Worm (Caenorhabditis elegans) whole organism, L4 larva: ENCODE results near the gene imb-2.

Source experiments
- D1046.2 ChIP-seq: fragments of 200-800 bp; sonication (Bioruptor generic); IDR thresholded peaks from 2 replicates; pipeline ENCODE4 v1.3.6; 2022; ENCODE audit warnings: missing genetic modification characterization, missing compliant biosample characterization
- F37D6.2 ChIP-seq: sonication (generic microtip); optimal IDR thresholded peaks from 2 replicates; lab custom pipeline; 2016; ENCODE audit warnings: mild to moderate bottlenecking, missing genetic modification characterization, missing compliant biosample characterization
- R02D3.7 ChIP-seq: fragments of 150-350 bp; sonication (generic microtip); optimal IDR thresholded peaks from 3 replicates; lab custom pipeline; 2014; ENCODE audit warnings: missing biosample characterization, missing genetic modification characterization
- T26A8.4 ChIP-seq: fragments of 200-800 bp; sonication (Bioruptor generic); IDR thresholded peaks from 2 replicates; pipeline ENCODE4 v1.3.6; 2022; ENCODE audit warnings: missing genetic modification characterization, missing compliant biosample characterization
- Y5F2A.4 ChIP-seq: fragments of 200-800 bp; sonication (Bioruptor generic); optimal IDR thresholded peaks from 2 replicates; lab custom pipeline; 2018; ENCODE audit warnings: mild to moderate bottlenecking, missing genetic modification characterization, missing compliant biosample characterization
- ama-1 ChIP-seq: fragments of 150-350 bp; optimal IDR thresholded peaks from 2 replicates; lab custom pipeline; 2014; ENCODE audit warnings: inconsistent platforms, mixed read lengths
- ceh-20 ChIP-seq: fragments of 200-800 bp; sonication (Bioruptor generic); IDR thresholded peaks from 2 replicates; pipeline ENCODE4 v1.3.6; 2022; ENCODE audit warnings: missing genetic modification reagents, missing genetic modification characterization, missing compliant biosample characterization
- ceh-44 ChIP-seq: fragments of 200-800 bp; sonication (Bioruptor generic); IDR thresholded peaks from 2 replicates; pipeline ENCODE4 v1.3.6; 2022; ENCODE audit warnings: missing genetic modification reagents, missing genetic modification characterization, missing compliant biosample characterization
- ceh-82 ChIP-seq: sonication (generic microtip); optimal IDR thresholded peaks from 2 replicates; lab custom pipeline; 2017; ENCODE audit warnings: missing biosample characterization, missing genetic modification characterization
- ces-1 ChIP-seq: fragments of 150-350 bp; sonication (generic microtip); optimal IDR thresholded peaks from 4 replicates; lab custom pipeline; 2014; ENCODE audit warnings: missing biosample characterization, missing genetic modification reagents, missing genetic modification characterization
- cey-2 ChIP-seq: sonication (generic microtip); optimal IDR thresholded peaks from 3 replicates; lab custom pipeline; 2017; ENCODE audit warnings: missing genetic modification characterization, mild to moderate bottlenecking, missing compliant biosample characterization, antibody characterized with exemption, borderline replicate concordance; ENCODE audit not compliant: insufficient read depth
- daf-16 ChIP-seq, 3 experiments: sonication (generic microtip); optimal IDR thresholded peaks; 2 replicates each; lab custom pipeline; 2016 to 2017; ENCODE audit warnings: missing genetic modification characterization in 3 of 3, missing genetic modification reagents in 3 of 3, mild to moderate bottlenecking in 2 of 3, missing compliant biosample characterization in 2 of 3, missing biosample characterization in 1 of 3, moderate library complexity in 1 of 3
- daf-19 ChIP-seq: fragments of 200-800 bp; sonication (Bioruptor generic); conservative IDR thresholded peaks from 2 replicates; pipeline ENCODE4 v1.3.6; 2022; ENCODE audit warnings: missing genetic modification characterization, missing compliant biosample characterization
- daf-8 ChIP-seq: fragments of 200-800 bp; sonication (Bioruptor generic); IDR thresholded peaks from 2 replicates; pipeline ENCODE4 v1.3.6; 2022; ENCODE audit warnings: missing genetic modification characterization, missing compliant biosample characterization
- dmd-6 ChIP-seq: fragments of 200-800 bp; sonication (Bioruptor generic); IDR thresholded peaks from 2 replicates; pipeline ENCODE4 v1.3.6; 2022; ENCODE audit warnings: missing genetic modification reagents, missing genetic modification characterization, missing compliant biosample characterization
- egl-43 ChIP-seq: fragments of 200-800 bp; sonication (Bioruptor generic); IDR thresholded peaks from 2 replicates; pipeline ENCODE4 v1.3.6; 2022; ENCODE audit warnings: missing genetic modification reagents, missing genetic modification characterization, missing compliant biosample characterization
- fkh-10 ChIP-seq: fragments of 150-350 bp; optimal IDR thresholded peaks from 2 replicates; lab custom pipeline; 2014; ENCODE audit warnings: missing biosample characterization, missing genetic modification reagents, missing genetic modification characterization
- fos-1 ChIP-seq: fragments of 150-350 bp; optimal IDR thresholded peaks from 2 replicates; lab custom pipeline; 2014; ENCODE audit warnings: missing biosample characterization, missing genetic modification characterization
- hif-1 ChIP-seq, 2 experiments: sonication (generic microtip); optimal IDR thresholded peaks; 2 replicates each; lab custom pipeline; 2016 to 2017; ENCODE audit warnings: missing compliant biosample characterization in 2 of 2, missing genetic modification characterization in 2 of 2, missing genetic modification reagents in 2 of 2, missing genotype in 2 of 2, mild to moderate bottlenecking in 1 of 2
- jun-1 ChIP-seq: fragments of 150-350 bp; optimal IDR thresholded peaks from 2 replicates; lab custom pipeline; 2014; ENCODE audit warnings: missing biosample characterization, missing genetic modification reagents, missing genetic modification characterization
- lim-7 ChIP-seq: fragments of 200-800 bp; sonication (Bioruptor generic); IDR thresholded peaks from 2 replicates; pipeline ENCODE4 v1.3.6; 2022; ENCODE audit warnings: missing genetic modification characterization, missing compliant biosample characterization
- lin-1 ChIP-seq: fragments of 200-800 bp; sonication (Bioruptor generic); IDR thresholded peaks from 2 replicates; pipeline ENCODE4 v1.3.6; 2022; ENCODE audit warnings: missing genetic modification reagents, missing genetic modification characterization, missing compliant biosample characterization
- lin-13 ChIP-seq: fragments of 150-350 bp; optimal IDR thresholded peaks from 2 replicates; lab custom pipeline; 2014; ENCODE audit warnings: missing biosample characterization, missing genetic modification reagents, missing genetic modification characterization
- lin-29 ChIP-seq: fragments of 200-800 bp; sonication (Bioruptor generic); IDR thresholded peaks from 2 replicates; pipeline ENCODE4 v1.3.6; 2022; ENCODE audit warnings: missing genetic modification reagents, missing genetic modification characterization, missing compliant biosample characterization
- lin-38 ChIP-seq: fragments of 200-800 bp; sonication (Bioruptor generic); IDR thresholded peaks from 2 replicates; pipeline ENCODE4 v1.3.6; 2022; ENCODE audit warnings: missing genetic modification reagents, missing genetic modification characterization, missing compliant biosample characterization
- lin-39 ChIP-seq: fragments of 150-350 bp; optimal IDR thresholded peaks from 2 replicates; lab custom pipeline; 2014; ENCODE audit warnings: missing biosample characterization, missing genetic modification reagents, missing genetic modification characterization
- lsy-2 ChIP-seq, 2 experiments: fragments of 150-350 bp in 1 of 2; sonication (generic microtip) in 1 of 2; optimal IDR thresholded peaks; 2 replicates each; lab custom pipeline; 2014 to 2017; ENCODE audit warnings: missing biosample characterization in 2 of 2, missing genetic modification characterization in 2 of 2
- madf-9 ChIP-seq: fragments of 200-800 bp; sonication (Bioruptor generic); conservative IDR thresholded peaks from 2 replicates; pipeline ENCODE4 v1.3.6; 2022; ENCODE audit warnings: missing genetic modification reagents, missing genetic modification characterization, missing compliant biosample characterization
- mep-1 ChIP-seq: fragments of 150-350 bp; sonication (generic microtip); optimal IDR thresholded peaks from 3 replicates; lab custom pipeline; 2014; ENCODE audit warnings: missing biosample characterization, missing genetic modification characterization
- mxl-2 ChIP-seq: fragments of 200-800 bp; sonication (Bioruptor generic); conservative IDR thresholded peaks from 2 replicates; pipeline ENCODE4 v1.3.6; 2022; ENCODE audit warnings: missing genetic modification reagents, missing genetic modification characterization, missing compliant biosample characterization
- mxl-3 ChIP-seq: fragments of 200-800 bp; sonication (Bioruptor generic); optimal IDR thresholded peaks from 2 replicates; lab custom pipeline; 2018; ENCODE audit warnings: mild to moderate bottlenecking, missing genetic modification characterization, missing compliant biosample characterization
- nhr-11 ChIP-seq: fragments of 150-350 bp; optimal IDR thresholded peaks from 2 replicates; lab custom pipeline; 2014; ENCODE audit warnings: missing biosample characterization, missing genetic modification characterization
- nhr-111 ChIP-seq: fragments of 200-800 bp; sonication (Bioruptor generic); optimal IDR thresholded peaks from 2 replicates; lab custom pipeline; 2018; ENCODE audit warnings: mild to moderate bottlenecking, missing genetic modification characterization, missing compliant biosample characterization
- nhr-28 ChIP-seq: fragments of 150-350 bp; optimal IDR thresholded peaks from 2 replicates; lab custom pipeline; 2014; ENCODE audit warnings: missing biosample characterization, missing genetic modification characterization
- nhr-41 ChIP-seq: fragments of 200-800 bp; sonication (Bioruptor generic); IDR thresholded peaks from 2 replicates; pipeline ENCODE4 v1.3.6; 2022; ENCODE audit warnings: missing genetic modification reagents, missing genetic modification characterization, missing compliant biosample characterization
- nhr-6 ChIP-seq: fragments of 150-350 bp; optimal IDR thresholded peaks from 2 replicates; lab custom pipeline; 2014; ENCODE audit warnings: missing biosample characterization, missing genetic modification characterization
- nhr-77 ChIP-seq: fragments of 150-350 bp; optimal IDR thresholded peaks from 2 replicates; lab custom pipeline; 2014; ENCODE audit warnings: missing biosample characterization, missing genetic modification characterization
- pha-4 ChIP-seq, 2 experiments: fragments of 150-350 bp in 1 of 2; fragments of 200-800 bp in 1 of 2; sonication (Bioruptor generic) in 1 of 2; IDR thresholded peaks in 1 of 2; optimal IDR thresholded peaks in 1 of 2; 2 replicates each; pipeline versions ENCODE4 v1.3.6 to Lab custom; 2014 to 2022; ENCODE audit warnings: missing genetic modification characterization in 2 of 2, missing genetic modification reagents in 2 of 2, missing biosample characterization in 1 of 2, missing compliant biosample characterization in 1 of 2
- saeg-2 ChIP-seq: fragments of 200-800 bp; sonication (Bioruptor generic); IDR thresholded peaks from 2 replicates; pipeline ENCODE4 v1.3.6; 2022; ENCODE audit warnings: missing genetic modification reagents, missing genetic modification characterization, missing compliant biosample characterization
- sdz-12 ChIP-seq: fragments of 200-800 bp; sonication (Bioruptor generic); optimal IDR thresholded peaks from 2 replicates; lab custom pipeline; 2018; ENCODE audit warnings: mild to moderate bottlenecking, missing genetic modification characterization, missing compliant biosample characterization
- set-16 ChIP-seq: fragments of 200-800 bp; sonication (Bioruptor generic); IDR thresholded peaks from 2 replicates; pipeline ENCODE4 v1.3.6; 2022; ENCODE audit warnings: missing genetic modification reagents, missing genetic modification characterization, missing compliant biosample characterization
- snpc-1.2 ChIP-seq: fragments of 200-800 bp; sonication (Bioruptor generic); IDR thresholded peaks from 2 replicates; pipeline ENCODE4 v1.3.6; 2022; ENCODE audit warnings: missing genetic modification reagents, missing genetic modification characterization, missing compliant biosample characterization
- spr-1 ChIP-seq: sonication (generic microtip); optimal IDR thresholded peaks from 2 replicates; lab custom pipeline; 2016; ENCODE audit warnings: mild to moderate bottlenecking, missing genetic modification characterization, missing compliant biosample characterization
- tag-97 ChIP-seq: fragments of 200-800 bp; sonication (Bioruptor generic); IDR thresholded peaks from 2 replicates; pipeline ENCODE4 v1.3.6; 2022; ENCODE audit warnings: missing genetic modification characterization, missing compliant biosample characterization
- tra-1 ChIP-seq: fragments of 200-800 bp; sonication (Bioruptor generic); IDR thresholded peaks from 2 replicates; pipeline ENCODE4 v1.3.6; 2022; ENCODE audit warnings: missing genetic modification reagents, missing genetic modification characterization, missing compliant biosample characterization
- unc-39 ChIP-seq: sonication (generic microtip); optimal IDR thresholded peaks from 2 replicates; lab custom pipeline; 2017; ENCODE audit warnings: missing biosample characterization, missing genetic modification characterization
- unc-62 ChIP-seq, 3 experiments: fragments of 150-350 bp in 1 of 3; sonication (generic microtip); optimal IDR thresholded peaks in 2 of 3; peaks in 1 of 3; 1 replicate in 1 of 3; 2 replicates in 2 of 3; lab custom pipeline; 2014 to 2017; ENCODE audit warnings: missing biosample characterization in 3 of 3, missing genetic modification characterization in 3 of 3, missing genetic modification reagents in 3 of 3, missing genotype in 1 of 3
- zip-11 ChIP-seq: fragments of 200-800 bp; sonication (Bioruptor generic); IDR thresholded peaks from 2 replicates; pipeline ENCODE4 v1.3.6; 2022; ENCODE audit warnings: missing genetic modification characterization, missing compliant biosample characterization
- ztf-11 ChIP-seq: fragments of 150-350 bp; optimal IDR thresholded peaks from 2 replicates; lab custom pipeline; 2014; ENCODE audit warnings: missing biosample characterization, missing genetic modification characterization
- ztf-7 ChIP-seq: fragments of 150-350 bp; optimal IDR thresholded peaks from 2 replicates; lab custom pipeline; 2014; ENCODE audit warnings: missing biosample characterization, missing genetic modification characterization

Gene imb-2

ce11 chrII:14357936-14358416, 7.5 kb upstream of the imb-2 start, which contains the start of the genes agl-1 and pfs-2 (continued):
- TF ChIP-seq spr-1 (tag; lab: Kevin White, UChicago): peak; percentile 50
- TF ChIP-seq ceh-82 (tag; lab: Kevin White, UChicago): no peak
- peak; percentile 85 for TF ChIP-seq mep-1 (tag; lab: Kevin White, UChicago)
- TF ChIP-seq nhr-77 (tag; lab: Kevin White, UChicago): peak; percentile 64
- no peak for TF ChIP-seq lin-1 (GFP tag; lab: Robert Waterston, UW)
- no peak for TF ChIP-seq jun-1 (tag; lab: Kevin White, UChicago)
- TF ChIP-seq snpc-1.2 (GFP tag; lab: Robert Waterston, UW): no peak
- no peak for TF ChIP-seq daf-16 (GFP tag; optimal IDR thresholded peaks at IDR 0.05; lab: Kevin White, UChicago)
- TF ChIP-seq daf-16 (tag; optimal IDR thresholded peaks at IDR 0.05; lab: Kevin White, UChicago): peak; percentile 16
- peak; percentile 44 for TF ChIP-seq nhr-28 (tag; lab: Kevin White, UChicago)
- no peak for TF ChIP-seq cey-2 (tag; lab: Kevin White, UChicago)
- 0 out of 2 replicates have a peak, but pooled peaks have one; percentile 24 for TF ChIP-seq T26A8.4 (GFP tag; lab: Robert Waterston, UW)
- no peak for TF ChIP-seq mxl-2 (GFP tag; lab: Robert Waterston, UW)
- peak; percentile 35 for TF ChIP-seq fkh-10
- no peak for TF ChIP-seq ceh-44 (GFP tag; lab: Robert Waterston, UW)
- TF ChIP-seq lsy-2 (tag; optimal IDR thresholded peaks at IDR 0.05; lab: Kevin White, UChicago): peak; percentile 27 to 93
- TF ChIP-seq D1046.2 (GFP tag; lab: Robert Waterston, UW): no peak
- no peak for TF ChIP-seq sdz-12 (GFP tag; lab: Kevin White, UChicago)
- TF ChIP-seq lin-29 (GFP tag; lab: Robert Waterston, UW): no peak
- TF ChIP-seq madf-9 (GFP tag; lab: Robert Waterston, UW): no peak
- no peak for TF ChIP-seq tag-97 (GFP tag; lab: Robert Waterston, UW)
- no peak for TF ChIP-seq egl-43 (GFP tag; lab: Robert Waterston, UW)
- TF ChIP-seq ceh-20 (GFP tag; lab: Robert Waterston, UW): 0 out of 2 replicates have a peak, but pooled peaks have one; percentile 30
- TF ChIP-seq ama-1 (lab: Kevin White, UChicago): no peak
- 0 out of 2 replicates have a peak, but pooled peaks have one; percentile 15 for TF ChIP-seq dmd-6
- peak; percentile 47 for TF ChIP-seq nhr-11 (tag; lab: Kevin White, UChicago)
- no peak for TF ChIP-seq daf-8 (GFP tag; lab: Robert Waterston, UW)
- peak; percentile 77 for TF ChIP-seq lin-38 (GFP tag; lab: Robert Waterston, UW)
- no peak for TF ChIP-seq ztf-7 (tag; lab: Kevin White, UChicago)
- no peak for TF ChIP-seq nhr-111
- no peak for TF ChIP-seq nhr-41 (GFP tag; lab: Robert Waterston, UW)
- no peak for TF ChIP-seq zip-11
- no peak for TF ChIP-seq nhr-6
- TF ChIP-seq lim-7 (GFP tag; lab: Robert Waterston, UW): peak; percentile 19; the same call in 1 of the 2 replicates
- TF ChIP-seq R02D3.7: no peak
- TF ChIP-seq lin-13 (GFP tag; lab: Kevin White, UChicago): peak; percentile 12
- TF ChIP-seq F37D6.2: peak; percentile 9
- no peak for TF ChIP-seq ces-1
- no peak for TF ChIP-seq lin-39
- peak in 1 of 2 experiments; percentile 96 for TF ChIP-seq hif-1 (tag; optimal IDR thresholded peaks at IDR 0.05; lab: Kevin White, UChicago)
- TF ChIP-seq fos-1 (tag; lab: Kevin White, UChicago): no peak
- TF ChIP-seq unc-39 (tag; lab: Kevin White, UChicago): no peak
- TF ChIP-seq Y5F2A.4 (GFP tag; lab: Kevin White, UChicago): no peak
- no peak for TF ChIP-seq pha-4 (GFP tag; IDR thresholded peaks at IDR 0.05; lab: Robert Waterston, UW)
- TF ChIP-seq pha-4 (tag; optimal IDR thresholded peaks at IDR 0.05; lab: Kevin White, UChicago): peak; percentile 65
- TF ChIP-seq saeg-2 (GFP tag; lab: Robert Waterston, UW): no peak
- TF ChIP-seq unc-62 (GFP tag; optimal IDR thresholded peaks at IDR 0.05 in 1 of 2; lab: Kevin White, UChicago): no peak
- TF ChIP-seq unc-62 (tag; optimal IDR thresholded peaks at IDR 0.05; lab: Kevin White, UChicago): no peak
- no peak for TF ChIP-seq daf-19
- peak; percentile 78 for TF ChIP-seq mxl-3 (GFP tag; lab: Kevin White, UChicago)
- no peak for TF ChIP-seq tra-1
- TF ChIP-seq set-16 (GFP tag; lab: Robert Waterston, UW): no peak
- no peak for TF ChIP-seq ztf-11 (tag; lab: Kevin White, UChicago)
